Worm (Caenorhabditis elegans) whole organism, mixed stage, embryonic: ENCODE measurements around the gene F54D12.8.

ENCODE experiments used
- bed-3 ChIP-seq: fragments of 200-800 bp; sonication (Bioruptor generic); optimal IDR thresholded peaks from 3 replicates; lab custom pipeline; 2018; ENCODE audit warnings: mild to moderate bottlenecking, missing genetic modification characterization, moderate library complexity, missing compliant biosample characterization
- ces-1 ChIP-seq: fragments of 150-350 bp; optimal IDR thresholded peaks from 2 replicates; lab custom pipeline; 2014; ENCODE audit warnings: missing biosample characterization, missing genetic modification reagents, missing genetic modification characterization
- lin-32 ChIP-seq: fragments of 200-800 bp; sonication (Bioruptor generic); optimal IDR thresholded peaks from 2 replicates; lab custom pipeline; 2018; ENCODE audit warnings: mild to moderate bottlenecking, missing genetic modification characterization, missing compliant biosample characterization
- sem-2 ChIP-seq: fragments of 200-800 bp; sonication (Bioruptor generic); optimal IDR thresholded peaks from 2 replicates; lab custom pipeline; 2018; ENCODE audit warnings: mild to moderate bottlenecking, missing genetic modification characterization, missing compliant biosample characterization
- tbx-8 ChIP-seq: fragments of 200-800 bp; sonication (Bioruptor generic); optimal IDR thresholded peaks from 2 replicates; lab custom pipeline; 2018; ENCODE audit warnings: mild to moderate bottlenecking, missing genetic modification characterization, moderate library complexity, missing compliant biosample characterization

ce11 chrII:1362423-1362822 lies 35.4 kb downstream of the F54D12.8 start:
- TF ChIP-seq sem-2 (GFP tag; lab: Kevin White, UChicago) (no peak), lin-32 (GFP tag; lab: Kevin White, UChicago) (no peak), bed-3 (GFP tag; lab: Kevin White, UChicago) (no peak), ces-1 (GFP tag; lab: Kevin White, UChicago) (no peak), tbx-8 (no peak)
